Fruit fly (Drosophila melanogaster): ENCODE measurements around the gene CG10298.

Gene CG10298

dm6 chr3R:6343396-6344239 lies 816 bp downstream of the CG10298 start, which contains the start of gene CG17919:
CG17919 (plus strand) TSS chr3R:6344029.
- no peak for TF ChIP-seq noc (tag; optimal IDR thresholded peaks at IDR 0.05)

- TF ChIP-seq noc (tag; optimal IDR thresholded peaks at IDR 0.05), result no peak
These were observed 3.0 kb downstream of the CG10298 start, which contains the start of the genes SmD2 and CG18048 for dm6 chr3R:6345814-6346213. SmD2 (minus strand) TSS chr3R:6345911. CG18048 (plus strand) TSS chr3R:6346111.

dm6 chr3R:6348943-6349342 lies 6.1 kb downstream of the CG10298 start, which contains the start of gene Hr83:
Hr83 (plus strand) TSS chr3R:6349243.
- no peak for TF ChIP-seq noc (tag; optimal IDR thresholded peaks at IDR 0.05)

- TF ChIP-seq noc (tag; optimal IDR thresholded peaks at IDR 0.05), result no peak
These were observed 8.0 kb downstream of the CG10298 start, which contains the start of gene Pak for dm6 chr3R:6350755-6351154. Pak (plus strand) TSS chr3R:6350896.

- no peak for TF ChIP-seq noc (tag; optimal IDR thresholded peaks at IDR 0.05)
These were observed 8.4 kb downstream of the CG10298 start for dm6 chr3R:6351181-6351580.

- peak; percentile 19 for TF ChIP-seq noc (tag; optimal IDR thresholded peaks at IDR 0.05)
These were observed 9.0 kb downstream of the CG10298 start for dm6 chr3R:6351696-6352378.

dm6 chr3R:6352436-6352835 lies 9.6 kb downstream of the CG10298 start:
- TF ChIP-seq noc (tag; optimal IDR thresholded peaks at IDR 0.05), result no peak

- TF ChIP-seq noc (tag; optimal IDR thresholded peaks at IDR 0.05), result peak; percentile 15
These were observed 10.3 kb downstream of the CG10298 start for dm6 chr3R:6352893-6353623.

- peak; percentile 91 for TF ChIP-seq noc (tag; optimal IDR thresholded peaks at IDR 0.05)
These were observed 11.0 kb downstream of the CG10298 start for dm6 chr3R:6353624-6354352.

- TF ChIP-seq noc (tag; optimal IDR thresholded peaks at IDR 0.05), result no peak
These were observed 11.6 kb downstream of the CG10298 start for dm6 chr3R:6354408-6354807.

dm6 chr3R:6368100-6368499 lies 25.3 kb downstream of the CG10298 start, which contains the start of gene CG42724:
CG42724 (minus strand) TSS chr3R:6368288.
- no peak for TF ChIP-seq noc (tag; optimal IDR thresholded peaks at IDR 0.05)

- TF ChIP-seq noc (tag; optimal IDR thresholded peaks at IDR 0.05), result no peak
These were observed 25.9 kb downstream of the CG10298 start, which contains the start of gene CG10286 for dm6 chr3R:6368550-6369238. CG10286 (plus strand) TSS chr3R:6368965.

dm6 chr3R:6373512-6374306 lies 30.9 kb downstream of the CG10298 start:
- TF ChIP-seq noc (tag; optimal IDR thresholded peaks at IDR 0.05), result peak; percentile 21

dm6 chr3R:6374307-6374574 lies 31.4 kb downstream of the CG10298 start, which contains the start of gene CG42564:
CG42564 (plus strand) TSS chr3R:6374475.
- TF ChIP-seq noc (tag; optimal IDR thresholded peaks at IDR 0.05), result no peak
